Worm (Caenorhabditis elegans) whole organism, L4 larva: ENCODE results near the gene nep-5.

Experiments
- F49E8.2 ChIP-seq: sonication (generic microtip); optimal IDR thresholded peaks from 2 replicates; lab custom pipeline; 2016; ENCODE audit warnings: missing compliant biosample characterization, mild to moderate bottlenecking, missing genetic modification characterization, borderline replicate concordance
- dpl-1 ChIP-seq: fragments of 150-350 bp; optimal IDR thresholded peaks from 2 replicates; lab custom pipeline; 2014; ENCODE audit warnings: missing biosample characterization, missing genetic modification reagents, missing genetic modification characterization
- fkh-10 ChIP-seq: fragments of 150-350 bp; optimal IDR thresholded peaks from 2 replicates; lab custom pipeline; 2014; ENCODE audit warnings: missing biosample characterization, missing genetic modification reagents, missing genetic modification characterization
- jun-1 ChIP-seq: fragments of 150-350 bp; optimal IDR thresholded peaks from 2 replicates; lab custom pipeline; 2014; ENCODE audit warnings: missing biosample characterization, missing genetic modification reagents, missing genetic modification characterization
- pha-4 ChIP-seq, 2 experiments: fragments of 150-350 bp in 1 of 2; fragments of 200-800 bp in 1 of 2; sonication (Bioruptor generic) in 1 of 2; IDR thresholded peaks in 1 of 2; optimal IDR thresholded peaks in 1 of 2; 2 replicates each; pipeline versions ENCODE4 v1.3.6 to Lab custom; 2014 to 2022; ENCODE audit warnings: missing genetic modification characterization in 2 of 2, missing genetic modification reagents in 2 of 2, missing biosample characterization in 1 of 2, missing compliant biosample characterization in 1 of 2
- pqm-1 ChIP-seq: sonication (generic microtip); optimal IDR thresholded peaks from 2 replicates; lab custom pipeline; 2017; ENCODE audit warnings: missing biosample characterization, missing genetic modification characterization
- snpc-4 ChIP-seq: fragments of 150-350 bp; optimal IDR thresholded peaks from 2 replicates; lab custom pipeline; 2014; ENCODE audit warnings: missing biosample characterization, missing genetic modification characterization
- unc-62 ChIP-seq, 3 experiments: fragments of 150-350 bp in 1 of 3; sonication (generic microtip); optimal IDR thresholded peaks in 2 of 3; peaks in 1 of 3; 1 replicate in 1 of 3; 2 replicates in 2 of 3; lab custom pipeline; 2014 to 2017; ENCODE audit warnings: missing biosample characterization in 3 of 3, missing genetic modification characterization in 3 of 3, missing genetic modification reagents in 3 of 3, missing genotype in 1 of 3
- zag-1 ChIP-seq: fragments of 150-350 bp; optimal IDR thresholded peaks from 2 replicates; lab custom pipeline; 2014; ENCODE audit warnings: missing biosample characterization, missing genetic modification characterization
- ztf-11 ChIP-seq: fragments of 150-350 bp; optimal IDR thresholded peaks from 2 replicates; lab custom pipeline; 2014; ENCODE audit warnings: missing biosample characterization, missing genetic modification characterization

DNA sequence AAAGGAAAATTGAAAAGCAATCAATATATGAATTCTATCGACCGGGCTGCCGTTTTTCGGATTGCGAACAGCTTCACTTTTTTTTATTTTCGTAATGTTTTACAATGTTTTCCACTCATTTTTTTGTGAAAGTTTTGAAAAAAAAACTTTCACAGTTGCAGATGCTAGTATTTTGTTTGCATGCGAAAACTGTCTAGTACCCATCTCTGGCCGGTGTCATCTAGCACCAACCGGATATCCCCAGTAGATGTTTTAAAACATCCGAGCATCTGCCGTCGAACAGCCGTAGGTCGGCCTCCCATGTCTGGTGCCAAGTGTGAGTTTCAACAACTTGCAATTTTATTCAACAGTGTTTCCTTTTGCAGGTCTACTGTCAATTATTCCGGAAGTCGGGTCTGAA lies 33.5 kb downstream of the nep-5 start, which contains the start of gene ZK177.12:
- no peak for TF ChIP-seq pqm-1 (tag; lab: Kevin White, UChicago)
- no peak for TF ChIP-seq jun-1 (tag; lab: Kevin White, UChicago)
- no peak for TF ChIP-seq F49E8.2 (tag; lab: Kevin White, UChicago)
- TF ChIP-seq unc-62 (GFP tag; optimal IDR thresholded peaks at IDR 0.05 in 1 of 2; lab: Kevin White, UChicago) = no peak
- no peak for TF ChIP-seq unc-62 (tag; optimal IDR thresholded peaks at IDR 0.05; lab: Kevin White, UChicago)
- no peak for TF ChIP-seq zag-1
- TF ChIP-seq dpl-1 (GFP tag; lab: Kevin White, UChicago) = no peak
- TF ChIP-seq fkh-10 = no peak
- TF ChIP-seq ztf-11 (tag; lab: Kevin White, UChicago) = no peak
- no peak for TF ChIP-seq snpc-4
- TF ChIP-seq pha-4 (GFP tag; IDR thresholded peaks at IDR 0.05; lab: Robert Waterston, UW) = no peak
- no peak for TF ChIP-seq pha-4 (tag; optimal IDR thresholded peaks at IDR 0.05; lab: Kevin White, UChicago)
